Worm (Caenorhabditis elegans) whole organism, L2 larva: ENCODE results near the gene exos-8.

Experiments used
- C34F6.9 ChIP-seq: fragments of 150-350 bp; optimal IDR thresholded peaks from 2 replicates; lab custom pipeline; 2014; ENCODE audit warnings: missing biosample characterization, missing genetic modification characterization
- F13H6.1 ChIP-seq: sonication (generic microtip); optimal IDR thresholded peaks from 2 replicates; lab custom pipeline; 2016; ENCODE audit warnings: missing genetic modification characterization, missing compliant biosample characterization
- R02D3.7 ChIP-seq: fragments of 150-350 bp; optimal IDR thresholded peaks from 2 replicates; lab custom pipeline; 2014; ENCODE audit warnings: missing biosample characterization, missing genetic modification characterization
- Y55F3AM.14 ChIP-seq: fragments of 200-800 bp; sonication (Bioruptor generic); optimal IDR thresholded peaks from 2 replicates; lab custom pipeline; 2018; ENCODE audit warnings: mild to moderate bottlenecking, missing genetic modification characterization, missing compliant biosample characterization
- ZK546.5 ChIP-seq: sonication (generic microtip); optimal IDR thresholded peaks from 2 replicates; lab custom pipeline; 2017; ENCODE audit warnings: missing biosample characterization, missing genetic modification characterization
- alr-1 ChIP-seq: fragments of 150-350 bp; optimal IDR thresholded peaks from 2 replicates; lab custom pipeline; 2014; ENCODE audit warnings: missing biosample characterization, missing genetic modification characterization
- aly-2 ChIP-seq: fragments of 150-350 bp; optimal IDR thresholded peaks from 2 replicates; lab custom pipeline; 2014; ENCODE audit warnings: missing biosample characterization, missing genetic modification characterization
- ama-1 ChIP-seq: fragments of 150-350 bp; optimal IDR thresholded peaks from 2 replicates; lab custom pipeline; 2018; ENCODE audit warnings: inconsistent platforms
- blmp-1 ChIP-seq: sonication (generic microtip); optimal IDR thresholded peaks from 2 replicates; lab custom pipeline; 2017; ENCODE audit warnings: missing genetic modification characterization, mild to moderate bottlenecking, missing compliant biosample characterization, antibody characterized with exemption, moderate library complexity; ENCODE audit not compliant: insufficient read depth
- ceh-16 ChIP-seq: fragments of 150-350 bp; optimal IDR thresholded peaks from 2 replicates; lab custom pipeline; 2014; ENCODE audit warnings: missing biosample characterization, missing genetic modification characterization
- ceh-82 ChIP-seq: fragments of 150-350 bp; optimal IDR thresholded peaks from 2 replicates; lab custom pipeline; 2014; ENCODE audit warnings: missing biosample characterization, missing genetic modification characterization
- crh-2 ChIP-seq: sonication (generic microtip); optimal IDR thresholded peaks from 2 replicates; lab custom pipeline; 2017; ENCODE audit warnings: missing biosample characterization, missing genetic modification characterization
- dmd-4 ChIP-seq: sonication (generic microtip); optimal IDR thresholded peaks from 2 replicates; lab custom pipeline; 2017; ENCODE audit warnings: missing biosample characterization, missing genetic modification characterization
- egl-27 ChIP-seq: sonication (generic microtip); optimal IDR thresholded peaks from 3 replicates; lab custom pipeline; 2017; ENCODE audit warnings: missing biosample characterization, missing genetic modification reagents, missing genetic modification characterization
- elt-1 ChIP-seq: fragments of 150-350 bp; optimal IDR thresholded peaks from 2 replicates; lab custom pipeline; 2014; ENCODE audit warnings: missing biosample characterization, missing genetic modification characterization
- elt-3 ChIP-seq: sonication (generic microtip); optimal IDR thresholded peaks from 2 replicates; lab custom pipeline; 2017; ENCODE audit warnings: missing biosample characterization, missing genetic modification characterization
- fos-1 ChIP-seq: fragments of 150-350 bp; optimal IDR thresholded peaks from 2 replicates; lab custom pipeline; 2014; ENCODE audit warnings: missing biosample characterization, missing genetic modification characterization
- gmeb-1 ChIP-seq: fragments of 150-350 bp; optimal IDR thresholded peaks from 2 replicates; lab custom pipeline; 2014; ENCODE audit warnings: missing biosample characterization, missing genetic modification characterization
- lin-11 ChIP-seq: fragments of 150-350 bp; sonication (generic microtip); optimal IDR thresholded peaks from 2 replicates; lab custom pipeline; 2014; ENCODE audit warnings: missing biosample characterization, missing genetic modification characterization, inconsistent platforms, mixed read lengths
- lin-13 ChIP-seq: fragments of 150-350 bp; optimal IDR thresholded peaks from 2 replicates; lab custom pipeline; 2014; ENCODE audit warnings: missing biosample characterization, missing genetic modification reagents, missing genetic modification characterization
- lin-39 ChIP-seq: fragments of 150-350 bp; optimal IDR thresholded peaks from 2 replicates; lab custom pipeline; 2014; ENCODE audit warnings: missing biosample characterization, missing genetic modification reagents, missing genetic modification characterization
- lsy-2 ChIP-seq, 2 experiments: fragments of 150-350 bp in 1 of 2; sonication (generic microtip) in 1 of 2; optimal IDR thresholded peaks; 2 replicates each; lab custom pipeline; 2014 to 2017; ENCODE audit warnings: missing biosample characterization in 2 of 2, missing genetic modification characterization in 2 of 2
- mab-5 ChIP-seq: fragments of 150-350 bp; optimal IDR thresholded peaks from 2 replicates; lab custom pipeline; 2014; ENCODE audit warnings: missing biosample characterization, missing genetic modification characterization
- mbf-1 ChIP-seq: sonication (generic microtip); optimal IDR thresholded peaks from 2 replicates; lab custom pipeline; 2017; ENCODE audit warnings: missing biosample characterization, missing genetic modification characterization
- mdl-1 ChIP-seq, 2 experiments: fragments of 150-350 bp in 1 of 2; sonication (generic microtip) in 1 of 2; optimal IDR thresholded peaks; 2 replicates each; lab custom pipeline; 2017; ENCODE audit warnings: missing biosample characterization in 2 of 2, missing genetic modification characterization in 2 of 2
- nhr-10 ChIP-seq: sonication (generic microtip); optimal IDR thresholded peaks from 2 replicates; lab custom pipeline; 2017; ENCODE audit warnings: missing biosample characterization, missing genetic modification characterization
- nhr-11 ChIP-seq: fragments of 150-350 bp; optimal IDR thresholded peaks from 2 replicates; lab custom pipeline; 2014; ENCODE audit warnings: missing biosample characterization, missing genetic modification characterization
- nhr-12 ChIP-seq: fragments of 150-350 bp; optimal IDR thresholded peaks from 2 replicates; lab custom pipeline; 2014; ENCODE audit warnings: missing biosample characterization, missing genetic modification characterization
- nhr-129 ChIP-seq: fragments of 150-350 bp; optimal IDR thresholded peaks from 2 replicates; lab custom pipeline; 2014; ENCODE audit warnings: missing biosample characterization, missing genetic modification characterization
- nhr-21 ChIP-seq: fragments of 150-350 bp; optimal IDR thresholded peaks from 2 replicates; lab custom pipeline; 2014; ENCODE audit warnings: missing biosample characterization, missing genetic modification characterization
- nhr-23 ChIP-seq: fragments of 150-350 bp; optimal IDR thresholded peaks from 2 replicates; lab custom pipeline; 2014; ENCODE audit warnings: missing biosample characterization, missing genetic modification reagents, missing genetic modification characterization
- nhr-237 ChIP-seq: fragments of 150-350 bp; optimal IDR thresholded peaks from 2 replicates; lab custom pipeline; 2014; ENCODE audit warnings: missing biosample characterization, missing genetic modification characterization
- nhr-25 ChIP-seq: fragments of 150-350 bp; sonication (generic microtip); optimal IDR thresholded peaks from 3 replicates; lab custom pipeline; 2014; ENCODE audit warnings: missing biosample characterization, missing genetic modification characterization
- nhr-6 ChIP-seq: fragments of 150-350 bp; optimal IDR thresholded peaks from 2 replicates; lab custom pipeline; 2014; ENCODE audit warnings: missing biosample characterization, missing genetic modification characterization
- nhr-77 ChIP-seq: fragments of 150-350 bp; optimal IDR thresholded peaks from 2 replicates; lab custom pipeline; 2014; ENCODE audit warnings: missing biosample characterization, missing genetic modification characterization
- peb-1 ChIP-seq: fragments of 150-350 bp; optimal IDR thresholded peaks from 2 replicates; lab custom pipeline; 2014; ENCODE audit warnings: missing biosample characterization, missing genetic modification characterization
- sem-4 ChIP-seq: fragments of 150-350 bp; optimal IDR thresholded peaks from 2 replicates; lab custom pipeline; 2014; ENCODE audit warnings: missing biosample characterization, missing genetic modification reagents, missing genetic modification characterization
- skn-1 ChIP-seq: sonication (generic microtip); optimal IDR thresholded peaks from 2 replicates; lab custom pipeline; 2017; ENCODE audit warnings: missing biosample characterization, missing genetic modification characterization
- sma-3 ChIP-seq: sonication (generic microtip); optimal IDR thresholded peaks from 2 replicates; lab custom pipeline; 2016; ENCODE audit warnings: missing genetic modification reagents, missing genetic modification characterization, missing compliant biosample characterization
- sma-9 ChIP-seq, 2 experiments: fragments of 150-350 bp in 1 of 2; sonication (generic microtip) in 1 of 2; optimal IDR thresholded peaks; 2 replicates each; lab custom pipeline; 2014 to 2016; ENCODE audit warnings: missing genetic modification characterization in 2 of 2, mild to moderate bottlenecking in 1 of 2, missing biosample characterization in 1 of 2, missing compliant biosample characterization in 1 of 2, missing genetic modification reagents in 1 of 2, moderate library complexity in 1 of 2
- snpc-4 ChIP-seq: fragments of 150-350 bp; optimal IDR thresholded peaks from 2 replicates; lab custom pipeline; 2014; ENCODE audit warnings: missing biosample characterization, missing genetic modification characterization
- unc-39 ChIP-seq: fragments of 150-350 bp; optimal IDR thresholded peaks from 2 replicates; lab custom pipeline; 2014; ENCODE audit warnings: missing biosample characterization, missing genetic modification characterization
- unc-55 ChIP-seq: fragments of 150-350 bp; sonication (generic microtip); optimal IDR thresholded peaks from 3 replicates; lab custom pipeline; 2014; ENCODE audit warnings: missing biosample characterization, missing genetic modification reagents, missing genetic modification characterization
- unc-62 ChIP-seq: fragments of 150-350 bp; optimal IDR thresholded peaks from 2 replicates; lab custom pipeline; 2014; ENCODE audit warnings: missing biosample characterization, missing genetic modification reagents, missing genetic modification characterization
- zag-1 ChIP-seq: fragments of 150-350 bp; optimal IDR thresholded peaks from 2 replicates; lab custom pipeline; 2014; ENCODE audit warnings: missing biosample characterization, missing genetic modification characterization
- ztf-1 ChIP-seq: fragments of 200-800 bp; sonication (Bioruptor generic); conservative IDR thresholded peaks from 2 replicates; pipeline ENCODE4 v1.3.6; 2022; ENCODE audit warnings: missing genetic modification characterization, missing compliant biosample characterization
- ztf-11 ChIP-seq: sonication (generic microtip); optimal IDR thresholded peaks from 2 replicates; lab custom pipeline; 2017; ENCODE audit warnings: missing biosample characterization, missing genetic modification characterization
- ztf-4 ChIP-seq: fragments of 150-350 bp; optimal IDR thresholded peaks from 2 replicates; lab custom pipeline; 2014; ENCODE audit warnings: missing biosample characterization, missing genetic modification characterization

Gene exos-8

ce11 chrII:6721581-6721980 is 19.9 kb upstream of the exos-8 start:
- TF ChIP-seq aly-2, result no peak
- no peak for TF ChIP-seq blmp-1 (tag; lab: Kevin White, UChicago)
- no peak for TF ChIP-seq nhr-237
- no peak for TF ChIP-seq ama-1 (lab: Kevin White, UChicago)
- no peak for TF ChIP-seq nhr-10 (tag; lab: Kevin White, UChicago)
- no peak for TF ChIP-seq ZK546.5 (tag; lab: Kevin White, UChicago)
- no peak for TF ChIP-seq R02D3.7 (tag; lab: Kevin White, UChicago)
- no peak for TF ChIP-seq unc-55
- peak; percentile 14 for TF ChIP-seq lin-13
- peak; percentile 30 for TF ChIP-seq crh-2 (tag; lab: Kevin White, UChicago)
- TF ChIP-seq nhr-21 (tag; lab: Kevin White, UChicago), result no peak
- peak; percentile 23 for TF ChIP-seq C34F6.9 (tag; lab: Kevin White, UChicago)
- TF ChIP-seq nhr-23 (tag; lab: Kevin White, UChicago), result no peak
- no peak for TF ChIP-seq nhr-25 (tag; lab: Kevin White, UChicago)
- no peak for TF ChIP-seq mab-5 (tag; lab: Kevin White, UChicago)
- no peak for TF ChIP-seq alr-1 (tag; lab: Kevin White, UChicago)
- no peak for TF ChIP-seq unc-62 (GFP tag; lab: Kevin White, UChicago)
- TF ChIP-seq nhr-129 (tag; lab: Kevin White, UChicago), result peak; percentile 54
- no peak for TF ChIP-seq nhr-12 (tag; lab: Kevin White, UChicago)
- no peak for TF ChIP-seq elt-1 (tag; lab: Kevin White, UChicago)
- TF ChIP-seq nhr-6 (tag; lab: Kevin White, UChicago), result no peak
- TF ChIP-seq peb-1, result no peak
- TF ChIP-seq lin-39, result no peak
- no peak for TF ChIP-seq nhr-77
- TF ChIP-seq sma-3 (GFP tag; lab: Kevin White, UChicago), result no peak
- TF ChIP-seq nhr-11 (tag; lab: Kevin White, UChicago), result no peak
- no peak for TF ChIP-seq sem-4 (tag; lab: Kevin White, UChicago)
- no peak for TF ChIP-seq ztf-4
- TF ChIP-seq unc-39, result no peak
- TF ChIP-seq lin-11 (tag; lab: Kevin White, UChicago), result no peak
- peak; percentile 17 for TF ChIP-seq snpc-4
- no peak for TF ChIP-seq ceh-16 (tag; lab: Kevin White, UChicago)
- TF ChIP-seq lsy-2 (tag; optimal IDR thresholded peaks at IDR 0.05; lab: Kevin White, UChicago), result peak in 1 of 2 experiments; percentile 39
- no peak for TF ChIP-seq fos-1 (tag; lab: Kevin White, UChicago)
- no peak for TF ChIP-seq egl-27 (tag; lab: Kevin White, UChicago)
- TF ChIP-seq skn-1 (tag; lab: Kevin White, UChicago), result no peak
- no peak for TF ChIP-seq ceh-82
- no peak for TF ChIP-seq ztf-11
- no peak for TF ChIP-seq ztf-1 (GFP tag; lab: Robert Waterston, UW)
- TF ChIP-seq Y55F3AM.14, result no peak
- peak; percentile 26 for TF ChIP-seq gmeb-1 (tag; lab: Kevin White, UChicago)
- TF ChIP-seq dmd-4 (tag; lab: Kevin White, UChicago), result no peak
- TF ChIP-seq sma-9 (GFP tag; optimal IDR thresholded peaks at IDR 0.05; lab: Kevin White, UChicago), result peak; percentile 11
- TF ChIP-seq sma-9 (tag; optimal IDR thresholded peaks at IDR 0.05; lab: Kevin White, UChicago), result no peak
- TF ChIP-seq zag-1 (tag; lab: Kevin White, UChicago), result no peak
- TF ChIP-seq elt-3 (tag; lab: Kevin White, UChicago), result no peak
- no peak for TF ChIP-seq mdl-1 (tag; optimal IDR thresholded peaks at IDR 0.05; lab: Kevin White, UChicago)
- TF ChIP-seq F13H6.1 (tag; lab: Kevin White, UChicago), result peak; percentile 3
- TF ChIP-seq mbf-1 (tag; lab: Kevin White, UChicago), result no peak
